Worm (Caenorhabditis elegans) whole organism, L1 larva: ENCODE results near the gene D1046.2.

ENCODE experiments used
- aha-1 ChIP-seq: fragments of 150-350 bp; optimal IDR thresholded peaks from 2 replicates; lab custom pipeline; 2014; ENCODE audit warnings: missing biosample characterization, missing genetic modification characterization
- efl-1 ChIP-seq, 4 experiments: fragments of 150-350 bp; optimal IDR thresholded peaks in 3 of 4; peaks in 1 of 4; 1 replicate in 1 of 4; 2 replicates in 3 of 4; lab custom pipeline; 2014; ENCODE audit warnings: missing biosample characterization in 2 of 4, missing genetic modification characterization in 2 of 4, missing genetic modification reagents in 2 of 4
- egl-13 ChIP-seq: sonication (generic microtip); optimal IDR thresholded peaks from 2 replicates; lab custom pipeline; 2016; ENCODE audit warnings: missing genotype, missing genetic modification reagents, missing genetic modification characterization, missing compliant biosample characterization
- elt-3 ChIP-seq, 6 experiments: fragments of 150-350 bp in 1 of 6; sonication (generic microtip); optimal IDR thresholded peaks; 2 replicates each; lab custom pipeline; 2017 to 2018; ENCODE audit warnings: missing biosample characterization in 6 of 6, missing genetic modification characterization in 6 of 6, inconsistent platforms in 1 of 6
- grh-1 ChIP-seq: fragments of 200-800 bp; sonication (Bioruptor generic); IDR thresholded peaks from 2 replicates; pipeline ENCODE4 v1.3.6; 2022; ENCODE audit warnings: missing genetic modification reagents, missing genetic modification characterization, missing compliant biosample characterization

DNA sequence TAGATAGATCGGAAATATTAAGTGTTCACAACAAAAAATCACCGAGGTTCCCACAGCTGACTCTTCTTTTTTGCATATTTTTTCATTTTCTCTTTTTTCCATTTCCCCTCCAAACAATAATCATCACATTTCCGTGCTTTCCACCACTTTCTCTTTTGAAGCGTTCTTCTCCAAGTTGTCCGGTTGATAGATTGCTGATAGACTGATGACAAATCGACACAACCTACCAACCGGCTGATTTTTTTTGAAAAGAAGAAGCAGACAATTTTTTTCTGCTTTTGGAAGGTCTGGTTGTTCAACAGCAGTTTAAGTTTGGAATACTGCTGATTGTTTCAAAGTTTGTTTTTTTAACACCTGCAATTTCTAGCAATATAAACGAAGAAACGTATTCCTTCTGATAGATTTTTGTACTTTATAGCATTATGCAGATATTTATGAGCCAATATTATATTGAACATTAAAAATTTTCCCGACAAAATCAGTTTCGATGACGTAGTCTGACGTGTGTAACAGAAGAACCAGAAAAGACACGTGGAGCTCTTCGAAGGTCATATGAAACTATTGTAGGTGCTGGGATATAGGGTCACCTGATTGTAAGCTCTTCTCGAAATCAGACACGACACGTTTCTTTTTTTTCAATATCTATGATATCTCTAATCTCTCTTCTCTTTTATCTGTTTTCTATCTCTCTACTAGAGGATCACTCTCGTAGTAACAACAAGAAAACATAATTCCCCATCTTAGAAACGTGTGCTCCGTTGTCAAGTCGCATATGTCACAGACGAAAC is 48.9 kb upstream of the D1046.2 start:
- no peak for TF ChIP-seq elt-3 (tag; optimal IDR thresholded peaks at IDR 0.05; lab: Kevin White, UChicago)
- TF ChIP-seq grh-1: no peak
- no peak for TF ChIP-seq egl-13
- TF ChIP-seq aha-1 (tag; lab: Kevin White, UChicago): no peak
- peak in 1 of 2 experiments; percentile 20 for TF ChIP-seq efl-1 (optimal IDR thresholded peaks at IDR 0.05; lab: Kevin White, UChicago)
- TF ChIP-seq efl-1 (GFP tag; optimal IDR thresholded peaks at IDR 0.05 in 1 of 2; lab: Kevin White, UChicago): peak in 1 of 2 experiments; percentile 52
